Fruit fly (Drosophila melanogaster) ovary, adult (tissue): Measurements from ENCODE around the gene CG6937.
A peak's percentile ranks its signal among the peaks of the same experiment; 100 is the strongest.

Source experiments
- CG17801 ChIP-seq: fragments of 200-800 bp; optimal IDR thresholded peaks from 2 replicates; lab custom pipeline; 2019; ENCODE audit warnings: missing biosample characterization, mild to moderate bottlenecking, missing genetic modification characterization, moderate library complexity; ENCODE audit not compliant: partially characterized antibody

The CG6937 gene

DNA sequence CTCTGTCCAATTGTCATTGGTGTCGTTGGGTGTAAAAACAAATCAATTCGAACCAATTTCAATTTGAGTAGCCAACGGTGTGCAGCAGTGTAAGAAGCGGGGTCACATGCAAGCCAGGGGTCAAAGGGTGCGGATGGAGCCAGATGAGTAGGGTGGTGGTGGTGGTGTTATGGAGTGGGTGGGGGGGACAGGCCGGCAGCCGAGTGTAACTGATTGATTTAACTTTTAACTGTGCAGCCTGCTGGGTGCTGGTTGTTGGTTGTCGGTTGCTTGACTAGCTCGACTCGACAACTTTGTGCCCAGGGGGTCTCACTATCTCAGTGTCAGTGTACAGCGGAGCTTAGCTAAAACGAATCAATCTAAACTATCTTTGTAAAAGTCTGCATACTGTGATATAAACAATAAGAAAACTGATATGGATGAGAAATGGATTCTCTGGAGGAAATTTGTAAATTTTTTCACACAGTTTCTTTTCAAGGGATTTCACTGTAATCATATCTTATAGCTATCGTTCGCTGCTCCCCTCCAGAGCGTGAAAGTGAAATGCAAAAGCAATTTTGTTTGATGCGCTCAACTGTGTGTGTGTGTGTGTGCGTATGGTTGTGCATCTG lies 12.9 kb downstream of the CG6937 start:
- TF ChIP-seq CG17801 (GFP tag; lab: Kevin White, UChicago): peak; percentile 3

- no peak for TF ChIP-seq CG17801 (GFP tag; lab: Kevin White, UChicago)
Observed at dm6 chr3R:22598759-22599158, 14.2 kb downstream of the CG6937 start.

DNA sequence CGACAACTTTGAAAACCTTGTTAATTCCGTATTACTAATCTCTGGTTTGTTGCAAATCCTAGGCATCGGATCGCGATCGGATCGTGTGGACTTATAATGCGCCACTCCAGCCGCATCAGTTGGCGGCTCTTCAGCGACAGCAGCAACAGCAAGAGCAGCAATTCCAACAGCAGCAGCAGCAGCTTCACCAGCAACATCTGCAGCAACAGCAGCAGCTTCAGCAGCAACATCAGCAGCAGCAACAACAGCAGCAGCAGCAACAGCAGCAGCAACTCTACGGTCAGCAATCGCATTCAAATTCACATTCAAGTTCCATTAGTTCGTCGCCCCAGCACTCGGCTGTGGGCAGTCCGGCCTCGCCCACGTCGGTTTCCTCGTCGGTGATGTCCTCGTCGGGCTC lies 18.2 kb downstream of the CG6937 start:
- no peak for TF ChIP-seq CG17801 (GFP tag; lab: Kevin White, UChicago)

- no peak for TF ChIP-seq CG17801 (GFP tag; lab: Kevin White, UChicago)
Observed at dm6 chr3R:22609185-22609584, 24.6 kb downstream of the CG6937 start, which contains the start of gene CG13843. CG13843 (plus strand) TSS chr3R:22609485.

dm6 chr3R:22613448-22613847 lies 28.9 kb downstream of the CG6937 start, which contains the start of the genes CG31156 and mRRF2:
CG31156 (minus strand) TSS chr3R:22613656.
mRRF2 (plus strand) TSS chr3R:22613686.
- no peak for TF ChIP-seq CG17801 (GFP tag; lab: Kevin White, UChicago)

DNA sequence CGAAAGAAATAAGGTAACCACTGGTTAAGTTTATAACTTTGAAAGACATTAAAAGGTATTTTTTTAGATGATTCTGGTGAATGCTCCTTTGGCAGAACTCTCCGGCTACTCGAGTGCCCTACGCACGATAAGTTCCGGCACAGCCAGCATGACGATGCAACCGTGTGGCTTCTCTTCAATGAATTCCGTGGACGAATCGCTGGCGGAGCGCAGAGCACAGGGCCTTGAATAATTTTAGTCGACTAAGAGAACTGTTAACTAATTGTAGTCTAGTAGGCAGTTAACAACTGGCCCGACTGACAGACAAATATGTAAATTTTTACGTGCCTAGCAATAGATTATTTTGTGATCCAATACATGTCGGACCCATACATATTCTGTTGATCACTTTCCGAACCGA lies 31.6 kb downstream of the CG6937 start, which contains the start of gene CG31161:
CG31161 (plus strand) TSS at position 301 of the 400 bp plus-strand sequence.
- TF ChIP-seq CG17801 (GFP tag; lab: Kevin White, UChicago): no peak

DNA sequence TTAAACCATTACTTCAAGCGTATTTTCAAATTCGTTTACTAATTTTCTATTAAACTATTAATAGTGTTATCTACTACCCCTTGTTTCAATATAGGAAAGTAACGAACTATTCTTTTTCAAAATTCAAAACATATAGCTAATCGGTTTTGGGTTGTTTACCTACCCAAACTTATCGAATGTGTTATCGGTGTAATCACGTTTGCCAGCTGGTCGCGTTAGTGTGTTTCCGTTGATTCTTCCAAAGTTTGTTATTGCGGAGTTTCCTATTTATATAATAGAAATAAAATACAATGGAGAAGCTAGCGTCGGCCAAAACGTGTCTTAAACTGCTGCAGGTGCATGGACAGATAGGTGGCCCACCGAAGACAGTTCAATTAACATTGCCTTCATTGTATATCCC lies 33.7 kb downstream of the CG6937 start, which contains the start of gene mRpL45:
mRpL45 (plus strand) TSS at position 213 of the 400 bp plus-strand sequence.
- TF ChIP-seq CG17801 (GFP tag; lab: Kevin White, UChicago): peak; percentile 8

- peak; percentile 83 for TF ChIP-seq CG17801 (GFP tag; lab: Kevin White, UChicago)
Observed at dm6 chr3R:22624737-22625136, 40.2 kb downstream of the CG6937 start.

- peak; percentile 24 for TF ChIP-seq CG17801 (GFP tag; lab: Kevin White, UChicago)
Observed at dm6 chr3R:22625514-22626333, 41.2 kb downstream of the CG6937 start.

- TF ChIP-seq CG17801 (GFP tag; lab: Kevin White, UChicago): no peak
Observed at dm6 chr3R:22626334-22626688, 41.7 kb downstream of the CG6937 start.

DNA sequence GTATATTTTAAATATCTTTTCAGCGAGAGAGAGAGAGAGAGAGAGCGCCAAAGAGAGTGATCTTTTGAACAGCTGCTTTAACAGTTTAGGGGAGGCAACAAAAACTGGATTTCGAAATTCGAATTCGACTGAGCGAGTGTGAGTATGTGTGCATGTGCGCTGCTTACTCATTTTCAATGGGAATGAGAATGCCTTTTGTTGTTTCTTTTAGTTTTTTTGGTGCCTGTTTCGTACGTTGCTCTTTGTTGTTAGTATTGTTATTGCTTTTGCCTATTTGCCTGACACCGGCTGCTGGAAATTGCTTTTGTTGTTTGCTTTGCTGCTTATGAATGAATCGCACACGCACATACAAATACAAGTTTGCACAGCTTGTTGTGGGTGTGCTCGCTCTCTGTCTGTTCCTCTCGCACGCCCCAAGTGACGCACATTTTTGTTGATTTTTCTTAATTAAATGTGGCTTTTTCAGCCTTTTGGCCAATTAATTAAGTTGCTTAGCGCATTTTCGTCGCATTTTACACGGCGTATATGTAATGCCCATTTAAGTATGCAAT lies 42.3 kb downstream of the CG6937 start:
- peak; percentile 65 for TF ChIP-seq CG17801 (GFP tag; lab: Kevin White, UChicago)

DNA sequence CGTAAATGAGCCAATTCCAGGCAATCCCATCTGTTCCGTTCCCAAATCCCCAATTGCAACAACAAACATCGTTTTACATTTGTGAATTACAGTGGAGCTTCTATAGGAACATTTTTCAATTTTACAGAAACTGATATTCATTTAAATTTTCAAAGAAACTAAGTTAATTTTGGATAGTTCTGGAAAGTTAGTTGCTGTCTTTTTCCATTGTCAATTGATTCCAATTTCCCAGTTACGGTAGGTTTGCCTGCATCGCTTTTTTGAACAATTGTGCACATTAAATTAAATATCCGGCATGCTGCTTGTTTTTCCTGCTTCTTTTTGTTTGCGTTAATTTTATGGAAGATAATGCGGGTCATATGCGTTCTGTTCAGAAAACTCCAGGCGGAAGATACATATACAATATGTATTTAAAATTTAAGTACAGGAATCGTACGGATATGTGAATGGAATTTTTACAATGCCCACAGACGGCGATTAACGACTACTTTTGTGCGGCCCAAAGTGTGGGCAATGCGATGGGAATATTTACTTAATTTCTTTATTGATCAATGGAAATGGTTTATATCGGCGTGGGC lies 43.5 kb downstream of the CG6937 start:
- TF ChIP-seq CG17801 (GFP tag; lab: Kevin White, UChicago): no peak

dm6 chr3R:22629174-22629573 lies 44.6 kb downstream of the CG6937 start:
- TF ChIP-seq CG17801 (GFP tag; lab: Kevin White, UChicago): no peak

DNA sequence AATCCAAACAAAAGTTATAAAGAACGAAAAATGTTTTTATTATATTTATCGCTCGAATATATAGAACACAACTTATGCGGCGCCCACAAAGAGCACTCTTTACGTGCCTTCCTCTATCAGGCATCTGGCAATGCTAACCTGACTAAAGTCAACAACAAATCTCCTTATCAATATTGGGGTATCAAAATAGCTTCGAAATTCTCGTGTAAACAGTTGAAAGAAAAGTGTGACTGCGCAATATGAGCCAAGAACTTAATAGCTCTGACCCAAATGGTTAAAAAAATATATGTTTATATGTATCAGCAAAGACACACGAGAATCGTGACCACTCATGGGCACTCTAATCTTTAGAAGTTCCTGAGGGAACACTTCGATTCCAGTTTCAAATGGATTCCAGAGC lies 46.6 kb downstream of the CG6937 start:
- no peak for TF ChIP-seq CG17801 (GFP tag; lab: Kevin White, UChicago)

DNA sequence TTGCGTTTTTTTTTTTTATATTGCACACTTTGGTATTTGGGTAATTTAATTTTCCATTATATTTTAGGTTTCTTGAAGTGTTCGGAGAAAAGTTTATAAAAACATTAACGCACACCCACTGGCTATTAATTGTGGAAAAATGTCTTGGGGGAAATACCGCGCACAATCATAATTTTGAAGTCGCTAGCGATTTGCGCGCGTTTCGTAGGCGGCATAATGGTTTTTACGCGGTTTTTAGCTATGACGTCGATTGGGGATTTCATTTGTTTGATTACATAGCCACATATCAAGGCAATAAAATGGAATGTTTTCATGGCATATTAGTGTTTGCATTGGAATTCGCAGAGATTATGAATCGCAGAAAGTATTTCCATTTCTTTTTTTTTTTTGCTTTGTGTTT lies 47.6 kb downstream of the CG6937 start:
- TF ChIP-seq CG17801 (GFP tag; lab: Kevin White, UChicago): no peak
